Worm (Caenorhabditis elegans) whole organism, mixed stage, embryonic: ENCODE data around the gene gst-29.

Source experiments
- ceh-39 ChIP-seq: fragments of 150-350 bp; optimal IDR thresholded peaks from 2 replicates; lab custom pipeline; 2014; ENCODE audit warnings: missing biosample characterization, missing genetic modification characterization
- ceh-83 ChIP-seq: fragments of 200-800 bp; sonication (Bioruptor generic); optimal IDR thresholded peaks from 2 replicates; lab custom pipeline; 2018; ENCODE audit warnings: mild to moderate bottlenecking, missing genetic modification characterization, missing compliant biosample characterization
- hlh-1 ChIP-seq: fragments of 150-350 bp; optimal IDR thresholded peaks from 2 replicates; lab custom pipeline; 2014; ENCODE audit warnings: missing biosample characterization, missing genetic modification reagents, missing genetic modification characterization
- lsy-2 ChIP-seq: fragments of 150-350 bp; optimal IDR thresholded peaks from 2 replicates; lab custom pipeline; 2014; ENCODE audit warnings: missing biosample characterization, missing genetic modification characterization
- mls-2 ChIP-seq: sonication (generic microtip); optimal IDR thresholded peaks from 2 replicates; lab custom pipeline; 2016; ENCODE audit warnings: mild to moderate bottlenecking, missing genetic modification characterization, moderate library complexity, missing compliant biosample characterization
- nhr-12 ChIP-seq: fragments of 150-350 bp; optimal IDR thresholded peaks from 2 replicates; lab custom pipeline; 2014; ENCODE audit warnings: missing biosample characterization, missing genetic modification characterization
- nhr-28 ChIP-seq: fragments of 150-350 bp; optimal IDR thresholded peaks from 2 replicates; lab custom pipeline; 2014; ENCODE audit warnings: missing biosample characterization, missing genetic modification characterization
- nhr-76 ChIP-seq: sonication (generic microtip); optimal IDR thresholded peaks from 2 replicates; lab custom pipeline; 2017; ENCODE audit warnings: missing biosample characterization, missing genetic modification characterization
- snpc-4 ChIP-seq: fragments of 150-350 bp; optimal IDR thresholded peaks from 2 replicates; lab custom pipeline; 2014; ENCODE audit warnings: missing biosample characterization, missing genetic modification characterization
- unc-62 ChIP-seq: fragments of 150-350 bp; optimal IDR thresholded peaks from 2 replicates; lab custom pipeline; 2014; ENCODE audit warnings: missing biosample characterization, missing genetic modification reagents, missing genetic modification characterization

DNA sequence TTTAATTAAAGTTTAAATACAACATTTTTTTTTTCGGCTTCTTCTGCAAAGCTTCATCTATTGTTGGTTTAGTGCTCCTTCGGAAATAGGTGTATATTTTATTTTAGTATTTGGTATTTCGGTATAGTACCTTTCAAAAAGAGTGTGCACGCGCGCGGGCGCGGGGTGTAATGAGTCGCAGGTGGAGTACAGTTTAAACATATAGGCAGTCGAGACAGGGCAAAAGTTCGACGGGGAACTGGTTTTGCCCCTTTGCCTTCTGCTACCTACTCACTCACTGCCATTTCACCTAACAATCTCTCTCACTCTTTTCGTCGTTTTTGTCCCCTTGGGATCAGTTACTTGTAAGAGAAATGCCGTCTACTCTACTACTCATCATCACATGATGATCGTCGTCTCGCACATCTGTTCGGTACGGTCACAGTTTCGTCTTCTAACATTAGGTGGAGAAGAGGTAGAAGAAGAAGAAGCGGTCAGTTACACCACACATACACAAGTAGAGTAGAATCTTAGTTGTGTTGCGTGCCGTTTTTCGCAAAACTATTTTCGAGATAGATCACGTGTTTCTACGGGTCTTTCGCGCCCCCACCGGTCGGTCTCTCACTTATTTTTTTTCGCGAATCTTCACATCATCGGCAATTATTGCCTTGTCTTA lies 42.7 kb upstream of the gst-29 start:
- no peak for TF ChIP-seq mls-2
- no peak for TF ChIP-seq nhr-28
- no peak for TF ChIP-seq ceh-83 (GFP tag; lab: Kevin White, UChicago)
- no peak for TF ChIP-seq snpc-4 (tag; lab: Kevin White, UChicago)
- TF ChIP-seq unc-62 (GFP tag; lab: Kevin White, UChicago) = no peak
- TF ChIP-seq ceh-39 (tag; lab: Kevin White, UChicago) = no peak
- TF ChIP-seq lsy-2 = no peak
- TF ChIP-seq hlh-1 = no peak
- no peak for TF ChIP-seq nhr-76 (tag; lab: Kevin White, UChicago)
- TF ChIP-seq nhr-12 (tag; lab: Kevin White, UChicago) = no peak
